Worm (Caenorhabditis elegans): ENCODE measurements around the gene rip-1.
"Not testable (repeated sequence)": the region's sequence is repeated elsewhere in the genome, so short reads cannot be mapped to it uniquely, and the experiment has no call there.

The rip-1 gene

DNA sequence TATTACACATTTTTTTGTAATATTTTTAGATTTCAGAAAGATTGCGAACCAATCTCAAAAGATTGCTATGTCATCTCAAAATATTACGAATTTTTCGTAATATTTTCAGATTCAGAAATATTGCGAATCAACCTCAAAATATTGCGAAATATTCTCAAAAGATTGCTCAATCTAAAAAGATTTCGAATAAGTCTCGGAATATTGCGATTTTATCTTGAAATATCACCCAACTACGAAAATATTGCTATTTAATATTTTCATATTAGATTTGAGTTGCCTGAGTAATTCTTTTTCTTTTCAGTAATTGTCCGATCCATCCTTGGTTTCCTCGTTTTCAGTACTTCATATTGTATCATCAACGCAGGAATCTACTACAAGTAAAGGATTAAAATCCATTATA lies 36.7 kb downstream of the rip-1 start, which contains the start of gene Y70G10A.4:
TSS of gene Y70G10A.4 (plus strand) at position 301 of the 400 bp plus-strand sequence.
- TF ChIP-seq ztf-23 (GFP tag; IDR thresholded peaks at IDR 0.05); ztf-29 (GFP tag; IDR thresholded peaks at IDR 0.05); klf-2 (GFP tag; conservative IDR thresholded peaks at IDR 0.05): not testable (repeated sequence)

DNA sequence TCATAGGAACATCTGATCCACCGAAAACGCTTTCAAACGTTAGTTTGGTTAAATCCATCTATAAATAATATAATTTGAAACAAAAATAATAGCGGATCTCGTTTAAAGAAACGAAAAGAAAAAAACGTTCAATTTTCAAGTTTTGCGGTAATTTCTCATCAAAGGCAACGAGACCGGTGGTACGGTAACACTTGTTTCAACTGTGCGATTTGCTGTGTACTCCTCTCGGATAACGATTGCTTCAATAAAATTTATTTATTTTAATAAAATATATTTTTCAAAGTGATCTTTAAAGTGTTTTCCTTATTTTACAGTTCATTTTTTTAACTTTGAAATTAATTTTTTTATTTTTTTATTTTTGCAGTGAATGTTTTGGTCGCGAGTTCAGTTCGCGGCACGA lies 40.0 kb downstream of the rip-1 start, which contains the start of the genes rde-4 and cox-14:
TSS of gene rde-4 (minus strand) at position 60 of the 400 bp plus-strand sequence.
TSS of gene cox-14 (plus strand) at position 356 of the 400 bp plus-strand sequence.
- no peak for TF ChIP-seq cog-1 (tag; optimal IDR thresholded peaks at IDR 0.05)
- TF ChIP-seq flt-1 (GFP tag; IDR thresholded peaks at IDR 0.05): no peak
- TF ChIP-seq ztf-23 (GFP tag; IDR thresholded peaks at IDR 0.05): no peak
- TF ChIP-seq T22C8.4 (GFP tag; IDR thresholded peaks at IDR 0.05): no peak
- no peak for TF ChIP-seq ztf-29 (GFP tag; IDR thresholded peaks at IDR 0.05)
- no peak for TF ChIP-seq ref-1 (GFP tag; conservative IDR thresholded peaks at IDR 0.05)
- no peak for TF ChIP-seq tab-1 (GFP tag; IDR thresholded peaks at IDR 0.05)
- TF ChIP-seq klf-2 (GFP tag; conservative IDR thresholded peaks at IDR 0.05): no peak
- no peak for TF ChIP-seq med-1 (GFP tag; optimal IDR thresholded peaks at IDR 0.05; ENCODE audit: insufficient read depth)

DNA sequence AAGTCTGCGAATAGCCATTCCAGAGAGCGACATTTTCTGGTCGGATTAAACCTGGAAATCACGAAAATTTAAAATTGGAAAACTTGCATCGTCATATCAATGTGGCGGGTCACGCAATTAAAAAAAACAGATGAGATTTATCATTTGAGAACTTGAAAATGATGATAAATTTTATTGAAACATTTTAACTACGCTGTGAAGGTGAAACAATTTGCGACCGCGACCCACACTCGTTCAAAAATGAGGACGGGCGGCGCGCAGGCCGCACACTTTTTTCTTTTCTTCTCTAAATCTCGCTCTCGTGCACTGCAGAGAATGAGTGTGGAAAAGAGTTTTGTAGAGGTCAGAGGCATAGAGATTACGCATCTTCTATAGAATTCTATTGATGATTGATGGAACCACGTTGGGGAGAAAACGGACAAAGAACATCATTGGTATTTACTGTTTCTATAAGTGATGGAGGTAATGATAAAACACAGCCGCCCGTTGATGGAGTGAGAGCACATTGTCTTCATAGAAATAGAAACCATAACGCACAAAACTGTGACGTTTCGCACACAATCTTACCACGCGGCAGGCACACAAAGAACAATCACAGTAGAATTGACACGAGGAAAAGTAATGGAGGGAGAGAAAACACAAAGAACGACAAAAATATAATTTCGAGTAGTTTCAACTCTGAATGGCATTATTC lies 41.8 kb downstream of the rip-1 start, which contains the start of gene cts-1:
TSS of gene cts-1 (minus strand) at position 51 of the 694 bp plus-strand sequence.
- TF ChIP-seq cog-1 (tag; optimal IDR thresholded peaks at IDR 0.05) (peak; percentile 19), klf-2 (GFP tag; conservative IDR thresholded peaks at IDR 0.05) (no peak), flt-1 (GFP tag; IDR thresholded peaks at IDR 0.05) (no peak)

ce11 chrIII:10215882-10216281 lies 42.7 kb downstream of the rip-1 start:
- TF ChIP-seq ztf-23 (GFP tag; IDR thresholded peaks at IDR 0.05): no peak

ce11 chrIII:10214540-10214979 lies 44.0 kb downstream of the rip-1 start:
- TF ChIP-seq klf-2 (GFP tag; conservative IDR thresholded peaks at IDR 0.05) (no peak), tab-1 (GFP tag; IDR thresholded peaks at IDR 0.05) (no peak), ztf-29 (GFP tag; IDR thresholded peaks at IDR 0.05) (no peak), med-1 (GFP tag; optimal IDR thresholded peaks at IDR 0.05; ENCODE audit: insufficient read depth) (no peak), cog-1 (tag; optimal IDR thresholded peaks at IDR 0.05) (no peak), T22C8.4 (GFP tag; IDR thresholded peaks at IDR 0.05) (no peak), ztf-23 (GFP tag; IDR thresholded peaks at IDR 0.05) (no peak), ref-1 (GFP tag; conservative IDR thresholded peaks at IDR 0.05) (no peak), flt-1 (GFP tag; IDR thresholded peaks at IDR 0.05) (no peak)

- TF ChIP-seq med-1 (GFP tag; optimal IDR thresholded peaks at IDR 0.05; ENCODE audit: insufficient read depth): no peak
- TF ChIP-seq klf-2 (GFP tag; conservative IDR thresholded peaks at IDR 0.05): no peak
- TF ChIP-seq T22C8.4 (GFP tag; IDR thresholded peaks at IDR 0.05): peak; percentile 51; the same call in 1 of the 2 replicates
- TF ChIP-seq cog-1 (tag; optimal IDR thresholded peaks at IDR 0.05): no peak
- no peak for TF ChIP-seq flt-1 (GFP tag; IDR thresholded peaks at IDR 0.05)
- no peak for TF ChIP-seq ztf-23 (GFP tag; IDR thresholded peaks at IDR 0.05)
- TF ChIP-seq tab-1 (GFP tag; IDR thresholded peaks at IDR 0.05): no peak
These were observed 46.5 kb downstream of the rip-1 start, which contains the start of the genes blos-1 and best-18 for ce11 chrIII:10211889-10212494. Gene blos-1, minus strand, starts transcription at chrIII:10211946. Gene best-18, plus strand, starts transcription at chrIII:10212396.

DNA sequence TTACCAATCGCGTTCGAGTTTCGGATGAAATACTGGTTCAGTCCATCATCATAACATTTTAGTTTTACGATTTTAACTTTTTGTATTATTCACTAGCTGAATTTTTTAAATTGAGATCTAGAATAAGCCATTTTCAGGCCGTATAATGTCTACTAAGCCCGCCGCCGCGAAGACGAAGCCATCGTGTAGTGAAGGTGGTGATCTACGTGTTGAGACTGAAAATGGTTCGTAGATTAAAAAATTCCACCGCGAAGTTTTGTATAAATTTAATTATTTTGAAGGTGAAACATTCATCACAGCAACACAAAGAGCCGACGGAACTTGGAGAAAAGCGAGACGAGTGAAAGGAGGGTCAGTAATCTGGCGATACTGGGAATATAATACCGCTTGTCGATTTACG lies 48.8 kb downstream of the rip-1 start, which contains the start of gene T20G5.9:
TSS of gene T20G5.9 (plus strand) at position 138 of the 400 bp plus-strand sequence.
- TF ChIP-seq cog-1 (tag; optimal IDR thresholded peaks at IDR 0.05): no peak
- 0 out of 2 replicates have a peak, but pooled peaks have one; percentile 28 for TF ChIP-seq flt-1 (GFP tag; IDR thresholded peaks at IDR 0.05)
- no peak for TF ChIP-seq klf-2 (GFP tag; conservative IDR thresholded peaks at IDR 0.05)

Measured in whole organism, midembryonic.